Fruit fly (Drosophila melanogaster) whole organism, wandering third instar larva: ENCODE measurements around the gene CG13793.

Experiments
- GATAd ChIP-seq: sonication (Bioruptor generic); optimal IDR thresholded peaks from 2 replicates; lab custom pipeline; 2016; ENCODE audit warnings: missing biosample characterization, missing genetic modification characterization
- Hnf4 ChIP-seq: fragments of 200-800 bp; sonication (Bioruptor generic); optimal IDR thresholded peaks from 2 replicates; lab custom pipeline; 2016; ENCODE audit warnings: missing biosample characterization, mild to moderate bottlenecking, missing genetic modification characterization
- Hr78 ChIP-seq: fragments of >200 bp; optimal IDR thresholded peaks from 2 replicates; lab custom pipeline; 2017; ENCODE audit warnings: missing biosample characterization, missing genetic modification characterization
- Myc ChIP-seq: fragments of >200 bp; optimal IDR thresholded peaks from 2 replicates; lab custom pipeline; 2017
- Sp1 ChIP-seq: fragments of 200-800 bp; sonication (Bioruptor generic); optimal IDR thresholded peaks from 3 replicates; lab custom pipeline; 2019; ENCODE audit warnings: missing biosample characterization, mild to moderate bottlenecking, missing genetic modification characterization, moderate library complexity
- brk ChIP-seq: fragments of 200-800 bp; sonication (Bioruptor generic); optimal IDR thresholded peaks from 2 replicates; lab custom pipeline; 2016; ENCODE audit warnings: missing biosample characterization, mild to moderate bottlenecking, missing genetic modification characterization
- dl ChIP-seq, 2 experiments: fragments of 175-275, 200-275 bp in 1 of 2; fragments of 200-275 bp in 1 of 2; sonication (Bioruptor generic); optimal IDR thresholded peaks; lab custom pipeline; 2018; ENCODE audit warnings: mild to moderate bottlenecking in 2 of 2, missing biosample characterization in 2 of 2, missing genetic modification characterization in 2 of 2, moderate library complexity in 2 of 2; ENCODE audit not compliant: partially characterized antibody in 2 of 2, insufficient read depth in 1 of 2
- jim ChIP-seq: fragments of 175-275, 200-325 bp; sonication (Bioruptor generic); optimal IDR thresholded peaks from 2 replicates; lab custom pipeline; 2016; ENCODE audit warnings: missing biosample characterization, mild to moderate bottlenecking, missing genetic modification characterization
- lola ChIP-seq: fragments of >200 bp; optimal IDR thresholded peaks from 2 replicates; lab custom pipeline; 2017; ENCODE audit warnings: missing biosample characterization, missing genetic modification characterization
- pan ChIP-seq: fragments of >200 bp; optimal IDR thresholded peaks from 2 replicates; lab custom pipeline; 2017
- psq ChIP-seq: fragments of 200-800 bp; sonication (Bioruptor generic); optimal IDR thresholded peaks from 3 replicates; lab custom pipeline; 2017; ENCODE audit warnings: missing biosample characterization, mild to moderate bottlenecking, missing genetic modification characterization, moderate library complexity
- usp ChIP-seq: fragments of >200 bp; optimal IDR thresholded peaks from 2 replicates; lab custom pipeline; 2017; ENCODE audit warnings: missing biosample characterization, missing genetic modification characterization

DNA sequence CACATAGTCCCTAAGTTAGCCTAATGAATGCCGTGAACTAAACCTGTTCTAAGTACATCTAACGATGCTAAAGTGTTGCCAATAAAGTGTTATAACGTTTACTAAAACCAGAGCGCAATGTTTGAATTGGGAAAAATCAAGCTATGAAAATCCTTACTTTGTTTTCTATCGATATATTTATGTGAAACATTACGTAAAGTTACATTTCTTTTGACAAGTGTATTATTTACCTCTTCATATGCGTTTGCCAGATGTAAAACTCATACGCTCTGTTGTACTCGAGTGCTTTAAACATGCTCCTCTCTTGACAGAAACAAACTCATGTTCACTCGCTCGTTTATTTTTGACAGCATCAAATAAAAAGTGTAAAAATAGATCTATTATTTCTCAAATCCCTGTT lies 8.7 kb downstream of the CG13793 start, which contains the start of gene Ntl:
- TF ChIP-seq Myc (lab: Kevin White, UChicago) (no peak), pan (lab: Kevin White, UChicago) (no peak), Hr78 (no peak), Hnf4 (GFP tag; lab: Kevin White, UChicago) (no peak), jim (GFP tag; lab: Kevin White, UChicago) (no peak), usp (GFP tag; lab: Kevin White, UChicago) (no peak), psq (no peak), lola (GFP tag; lab: Kevin White, UChicago) (no peak), GATAd (GFP tag; lab: Kevin White, UChicago) (no peak), Sp1 (GFP tag; lab: Kevin White, UChicago) (no peak), brk (GFP tag; lab: Kevin White, UChicago) (no peak), dl (GFP tag; optimal IDR thresholded peaks at IDR 0.05; lab: Kevin White, UChicago; ENCODE audit: insufficient read depth in 1 of 2, partially characterized antibody in 2 of 2) (no peak)
